Worm (Caenorhabditis elegans): ENCODE results near the gene col-116.
A peak's percentile ranks its signal among the peaks of the same experiment; 100 is the strongest.

Gene col-116

DNA sequence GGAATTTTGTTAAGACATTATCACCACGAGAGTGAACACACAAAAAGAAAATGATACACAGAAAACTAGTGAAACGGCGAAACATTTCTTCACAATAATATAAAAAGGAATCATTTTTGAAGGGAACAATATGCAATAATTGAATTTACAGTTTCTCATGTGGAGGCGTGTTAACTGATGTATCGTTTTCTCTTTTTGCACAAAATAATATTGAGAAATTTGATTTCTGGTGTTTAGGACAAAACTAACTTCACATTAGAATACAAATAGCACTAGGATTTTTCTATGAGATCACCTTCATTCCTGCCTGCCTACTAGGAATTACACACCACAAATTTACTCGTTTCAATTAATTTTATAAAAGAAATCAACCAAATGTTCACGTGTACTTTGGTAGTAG is 2.8 kb downstream of the col-116 start, which contains the start of gene D2096.13:
D2096.13 (minus strand) TSS at position 101 of the 400 bp plus-strand sequence.
- no peak for TF ChIP-seq ztf-29 (GFP tag; IDR thresholded peaks at IDR 0.05)
- no peak for TF ChIP-seq klf-2 (GFP tag; conservative IDR thresholded peaks at IDR 0.05)
- TF ChIP-seq flt-1 (GFP tag; IDR thresholded peaks at IDR 0.05) = no peak
- no peak for TF ChIP-seq ztf-23 (GFP tag; IDR thresholded peaks at IDR 0.05)
- no peak for TF ChIP-seq tab-1 (GFP tag; IDR thresholded peaks at IDR 0.05)
- TF ChIP-seq cog-1 (tag; optimal IDR thresholded peaks at IDR 0.05) = no peak

DNA sequence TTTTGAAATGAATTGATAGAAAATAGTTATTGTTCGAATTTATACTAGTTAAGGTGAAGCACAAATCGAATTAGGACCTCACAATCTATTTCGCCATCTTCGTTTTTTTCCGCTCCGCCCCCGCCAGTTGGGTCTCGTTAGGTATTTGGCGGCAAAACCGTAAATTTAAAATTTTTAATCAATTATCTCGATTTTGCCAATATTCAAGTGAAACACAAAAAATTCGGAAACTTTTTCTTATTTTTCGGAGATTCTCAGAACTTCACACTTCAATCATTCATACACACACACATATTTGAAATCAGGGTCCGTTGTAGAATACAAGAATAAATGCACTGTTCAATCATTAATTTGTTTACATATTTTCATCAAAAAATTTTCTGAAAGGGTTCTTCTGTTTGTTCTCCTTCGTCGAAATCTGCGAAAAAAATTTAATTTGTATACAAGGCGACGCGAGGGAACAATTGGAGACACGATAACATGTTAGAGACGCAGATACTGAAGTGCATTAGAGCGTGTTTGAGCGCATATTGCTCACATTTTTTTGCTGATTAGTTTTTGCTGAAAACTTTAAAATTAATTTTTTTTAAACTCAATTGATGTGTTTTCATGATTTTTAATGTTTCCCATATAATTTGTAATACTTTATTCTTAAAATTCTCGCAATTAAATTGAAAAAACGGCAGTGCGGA is 4.2 kb downstream of the col-116 start, which contains the start of gene D2096.5:
D2096.5 (minus strand) TSS at position 51 of the 692 bp plus-strand sequence.
- no peak for TF ChIP-seq ztf-29 (GFP tag; IDR thresholded peaks at IDR 0.05)
- TF ChIP-seq tab-1 (GFP tag; IDR thresholded peaks at IDR 0.05) = no peak
- TF ChIP-seq flt-1 (GFP tag; IDR thresholded peaks at IDR 0.05) = no peak
- no peak for TF ChIP-seq klf-2 (GFP tag; conservative IDR thresholded peaks at IDR 0.05)
- no peak for TF ChIP-seq cog-1 (tag; optimal IDR thresholded peaks at IDR 0.05)
- no peak for TF ChIP-seq med-1 (GFP tag; optimal IDR thresholded peaks at IDR 0.05; ENCODE audit: insufficient read depth)

DNA sequence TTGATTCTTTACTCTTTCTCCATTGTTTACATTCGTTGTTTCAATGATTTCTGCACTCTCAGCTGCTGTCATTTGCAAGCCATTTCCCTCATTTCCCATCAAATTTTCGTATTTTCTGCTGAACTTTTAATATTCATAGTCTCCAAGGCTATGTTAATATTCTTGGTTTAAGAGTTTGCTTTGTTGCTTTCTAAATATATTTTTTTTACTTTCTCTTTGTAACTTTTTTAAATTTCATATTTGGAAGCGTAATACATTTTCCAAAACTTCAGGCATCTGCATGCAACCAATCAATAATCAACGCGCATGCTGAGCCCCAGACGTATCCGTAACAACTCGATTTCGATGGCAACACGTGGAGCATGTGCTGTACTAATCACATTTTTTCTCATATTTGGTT is 5.1 kb downstream of the col-116 start, which contains the start of gene sqv-1:
sqv-1 (plus strand) TSS at position 301 of the 400 bp plus-strand sequence.
- TF ChIP-seq flt-1 (GFP tag; IDR thresholded peaks at IDR 0.05) (no peak), ztf-23 (GFP tag; IDR thresholded peaks at IDR 0.05) (no peak), cog-1 (tag; optimal IDR thresholded peaks at IDR 0.05) (no peak), T22C8.4 (GFP tag; IDR thresholded peaks at IDR 0.05) (no peak), med-1 (GFP tag; optimal IDR thresholded peaks at IDR 0.05; ENCODE audit: insufficient read depth) (no peak), klf-2 (GFP tag; conservative IDR thresholded peaks at IDR 0.05) (no peak), tab-1 (GFP tag; IDR thresholded peaks at IDR 0.05) (no peak)

DNA sequence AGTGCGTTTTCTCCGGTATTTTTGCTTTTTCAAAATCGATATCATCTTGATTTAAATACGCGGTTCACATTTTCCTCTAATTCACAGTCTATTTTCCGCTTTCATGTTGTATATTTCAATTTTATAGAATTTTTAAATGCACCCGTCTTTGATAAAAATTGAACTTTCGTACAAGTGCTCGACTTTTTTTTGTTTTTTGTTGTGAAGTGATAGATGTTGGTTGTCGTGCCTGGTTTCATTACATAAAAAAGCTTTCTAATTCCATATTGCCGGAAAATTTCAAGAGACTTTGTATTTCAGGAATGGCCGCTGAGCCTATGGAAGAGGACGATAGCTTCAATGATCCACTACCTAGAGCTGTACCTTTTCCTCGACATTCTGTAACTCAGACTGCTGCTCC is 7.5 kb downstream of the col-116 start, which contains the start of gene D2096.12:
D2096.12 (plus strand) TSS at position 301 of the 400 bp plus-strand sequence.
- TF ChIP-seq ref-1 (GFP tag; conservative IDR thresholded peaks at IDR 0.05) (no peak), cog-1 (tag; optimal IDR thresholded peaks at IDR 0.05) (no peak), ztf-23 (GFP tag; IDR thresholded peaks at IDR 0.05) (no peak), klf-2 (GFP tag; conservative IDR thresholded peaks at IDR 0.05) (no peak), tab-1 (GFP tag; IDR thresholded peaks at IDR 0.05) (no peak), flt-1 (GFP tag; IDR thresholded peaks at IDR 0.05) (no peak), T22C8.4 (GFP tag; IDR thresholded peaks at IDR 0.05) (no peak), med-1 (GFP tag; optimal IDR thresholded peaks at IDR 0.05; ENCODE audit: insufficient read depth) (no peak), ztf-29 (GFP tag; IDR thresholded peaks at IDR 0.05) (no peak)

DNA sequence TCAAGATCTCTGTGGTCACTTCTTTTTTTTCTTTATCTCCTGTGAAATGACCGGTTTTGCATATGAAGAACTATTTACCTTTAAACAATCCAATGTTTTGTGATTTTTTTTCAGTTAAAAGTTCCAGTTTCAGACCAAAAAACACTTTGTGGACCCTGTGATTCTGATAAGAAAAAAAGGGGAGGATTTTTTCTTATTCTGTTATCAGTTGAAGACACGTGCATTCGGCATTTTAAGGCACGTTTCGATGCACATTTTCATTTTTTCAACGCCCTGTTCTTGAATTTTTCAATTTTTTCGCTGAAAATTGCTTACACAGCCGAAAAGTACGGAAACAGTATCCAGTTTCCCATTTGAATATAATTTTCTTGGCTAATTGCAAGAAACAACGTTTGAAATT is 10.6 kb downstream of the col-116 start, which contains the start of gene aagr-1:
aagr-1 (plus strand) TSS at position 227 of the 400 bp plus-strand sequence.
- TF ChIP-seq T22C8.4 (GFP tag; IDR thresholded peaks at IDR 0.05) (no peak), med-1 (GFP tag; optimal IDR thresholded peaks at IDR 0.05; ENCODE audit: insufficient read depth) (no peak), tab-1 (GFP tag; IDR thresholded peaks at IDR 0.05) (no peak), ztf-29 (GFP tag; IDR thresholded peaks at IDR 0.05) (no peak), flt-1 (GFP tag; IDR thresholded peaks at IDR 0.05) (no peak), klf-2 (GFP tag; conservative IDR thresholded peaks at IDR 0.05) (no peak), cog-1 (tag; optimal IDR thresholded peaks at IDR 0.05) (no peak), ref-1 (GFP tag; conservative IDR thresholded peaks at IDR 0.05) (no peak), ztf-23 (GFP tag; IDR thresholded peaks at IDR 0.05) (no peak)

DNA sequence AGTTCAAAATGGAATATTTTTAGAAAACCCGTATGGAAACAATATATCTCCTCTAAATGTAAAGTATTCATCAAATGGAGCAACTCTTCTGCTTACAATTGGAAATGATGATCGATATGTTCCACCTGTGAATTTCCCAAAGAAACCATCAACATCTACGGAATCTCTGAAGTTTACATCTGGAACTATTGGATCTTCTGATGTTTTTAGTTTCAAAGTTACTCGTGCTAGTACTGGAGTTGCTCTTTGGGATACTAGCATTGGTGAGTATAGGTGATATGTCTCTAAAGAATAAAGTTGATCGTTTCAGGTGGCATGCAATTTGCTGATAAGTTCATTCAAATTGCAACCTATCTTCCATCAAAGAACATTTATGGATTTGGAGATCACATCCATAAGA is 12.2 kb downstream of the col-116 start:
- TF ChIP-seq tab-1 (GFP tag; IDR thresholded peaks at IDR 0.05) (no peak), ztf-23 (GFP tag; IDR thresholded peaks at IDR 0.05) (no peak)

DNA sequence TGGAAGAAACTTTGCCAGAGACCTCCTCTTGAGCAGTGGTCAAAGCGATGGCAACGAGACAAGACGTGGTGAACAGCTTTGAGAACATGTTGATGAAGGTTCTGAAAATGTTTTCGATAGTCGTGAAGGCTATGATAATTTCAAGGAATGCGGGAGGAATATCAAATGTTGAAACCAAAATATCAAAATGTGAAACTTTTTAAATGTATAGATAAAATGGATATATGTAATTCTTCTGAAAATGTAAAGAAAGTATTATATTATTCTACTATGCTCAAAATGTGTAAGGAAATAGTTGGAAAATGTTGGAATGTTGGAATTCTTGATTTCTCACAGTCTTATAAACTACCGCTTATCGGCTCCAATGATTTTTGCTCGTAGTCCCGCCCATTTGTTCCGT is 13.4 kb downstream of the col-116 start, which contains the start of gene D2096.6:
D2096.6 (minus strand) TSS at position 101 of the 400 bp plus-strand sequence.
- no peak for TF ChIP-seq ztf-29 (GFP tag; IDR thresholded peaks at IDR 0.05)

DNA sequence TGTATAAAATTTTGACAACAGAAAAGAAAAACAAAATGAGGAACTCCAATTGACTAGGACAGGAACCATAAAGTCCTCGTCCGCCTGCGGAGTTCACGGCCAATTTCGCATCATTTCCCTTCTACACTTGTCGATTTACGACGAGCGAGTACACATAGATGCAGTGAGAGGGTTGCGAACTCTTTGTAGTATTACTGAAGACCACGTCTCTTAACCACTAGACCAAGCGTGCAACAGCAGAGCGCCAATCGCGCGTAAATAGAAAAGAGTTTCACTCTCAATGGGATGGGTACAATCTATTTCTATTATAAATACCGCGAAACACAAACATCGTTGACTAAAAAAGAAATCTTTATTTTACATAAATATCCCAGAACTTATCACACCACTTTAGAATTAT is 19.7 kb downstream of the col-116 start:
- peak; percentile 96 for TF ChIP-seq flt-1 (GFP tag; IDR thresholded peaks at IDR 0.05)
- TF ChIP-seq tab-1 (GFP tag; IDR thresholded peaks at IDR 0.05) = peak; percentile 95
- peak; percentile 78 for TF ChIP-seq ref-1 (GFP tag; conservative IDR thresholded peaks at IDR 0.05)
- TF ChIP-seq ztf-29 (GFP tag; IDR thresholded peaks at IDR 0.05) = peak; percentile 81; the same call in 1 of the 2 replicates
- TF ChIP-seq klf-2 (GFP tag; conservative IDR thresholded peaks at IDR 0.05) = 0 out of 2 replicates have a peak, but pooled peaks have one; percentile 53
- peak; percentile 89 for TF ChIP-seq cog-1 (tag; optimal IDR thresholded peaks at IDR 0.05)
- peak; percentile 83 for TF ChIP-seq T22C8.4 (GFP tag; IDR thresholded peaks at IDR 0.05)
- peak; percentile 93 for TF ChIP-seq ztf-23 (GFP tag; IDR thresholded peaks at IDR 0.05)
- TF ChIP-seq med-1 (GFP tag; optimal IDR thresholded peaks at IDR 0.05; ENCODE audit: insufficient read depth) = peak; percentile 57

DNA sequence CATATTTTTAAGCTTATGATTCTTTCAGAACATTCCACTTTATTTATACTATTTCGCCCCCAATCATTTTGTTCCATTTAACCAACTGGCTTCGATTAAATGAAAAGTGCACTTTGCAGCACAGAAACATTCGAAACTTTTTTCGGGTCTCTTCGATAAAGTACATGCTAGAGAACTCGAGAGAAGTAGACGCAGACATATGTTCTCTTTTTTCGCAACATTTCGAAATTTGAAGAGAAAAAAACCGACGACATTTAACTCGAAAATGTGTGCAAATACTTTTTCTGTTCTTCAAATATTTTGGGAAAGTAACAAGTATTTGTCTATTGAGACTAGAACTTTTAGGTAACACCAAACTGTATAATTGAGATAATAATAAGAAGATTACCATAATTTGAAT is 21.2 kb downstream of the col-116 start:
- TF ChIP-seq tab-1 (GFP tag; IDR thresholded peaks at IDR 0.05) (no peak), flt-1 (GFP tag; IDR thresholded peaks at IDR 0.05) (no peak), ref-1 (GFP tag; conservative IDR thresholded peaks at IDR 0.05) (no peak), cog-1 (tag; optimal IDR thresholded peaks at IDR 0.05) (no peak), ztf-29 (GFP tag; IDR thresholded peaks at IDR 0.05) (no peak), med-1 (GFP tag; optimal IDR thresholded peaks at IDR 0.05; ENCODE audit: insufficient read depth) (no peak), ztf-23 (GFP tag; IDR thresholded peaks at IDR 0.05) (no peak), klf-2 (GFP tag; conservative IDR thresholded peaks at IDR 0.05) (no peak), T22C8.4 (GFP tag; IDR thresholded peaks at IDR 0.05) (no peak)

DNA sequence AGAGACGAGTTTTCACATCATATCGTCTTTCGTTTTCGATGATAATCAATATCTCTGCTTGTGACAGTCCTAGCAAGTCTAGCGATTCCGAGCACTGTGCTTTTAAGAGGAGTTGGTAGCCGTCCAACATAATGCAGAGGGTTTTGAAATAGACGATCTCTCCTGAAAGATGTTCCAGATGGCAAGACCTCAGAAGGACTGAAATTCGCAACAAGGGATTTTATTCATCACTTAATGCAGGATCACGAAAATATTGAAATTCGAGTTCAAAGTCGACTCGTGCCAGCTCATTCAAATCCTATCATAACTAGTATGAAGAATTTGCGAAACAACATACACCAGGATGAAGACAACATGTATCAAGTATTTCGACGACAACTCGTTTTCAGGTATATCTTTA is 21.8 kb downstream of the col-116 start, which contains the start of gene D2096.7:
D2096.7 (minus strand) TSS at position 130 of the 400 bp plus-strand sequence.
- TF ChIP-seq tab-1 (GFP tag; IDR thresholded peaks at IDR 0.05) = no peak
- TF ChIP-seq flt-1 (GFP tag; IDR thresholded peaks at IDR 0.05) = no peak
- no peak for TF ChIP-seq klf-2 (GFP tag; conservative IDR thresholded peaks at IDR 0.05)
- TF ChIP-seq ztf-29 (GFP tag; IDR thresholded peaks at IDR 0.05) = no peak
- TF ChIP-seq ref-1 (GFP tag; conservative IDR thresholded peaks at IDR 0.05) = no peak
- no peak for TF ChIP-seq cog-1 (tag; optimal IDR thresholded peaks at IDR 0.05)
- TF ChIP-seq med-1 (GFP tag; optimal IDR thresholded peaks at IDR 0.05; ENCODE audit: insufficient read depth) = no peak
- no peak for TF ChIP-seq ztf-23 (GFP tag; IDR thresholded peaks at IDR 0.05)
- TF ChIP-seq T22C8.4 (GFP tag; IDR thresholded peaks at IDR 0.05) = no peak
